Fruit fly (Drosophila melanogaster) whole organism, embryonic: ENCODE measurements around the gene Jarid2.

Source experiments
- Ada2b ChIP-seq: fragments of 200-800 bp; sonication (Bioruptor generic); IDR thresholded peaks from 2 replicates; pipeline ENCODE4 v1.3.6; 2022; ENCODE audit warnings: missing biosample characterization, missing genetic modification characterization
- Atf6 ChIP-seq: fragments of 200-800 bp; sonication (Bioruptor generic); IDR thresholded peaks from 2 replicates; pipeline ENCODE4 v1.3.6; 2022; ENCODE audit warnings: missing biosample characterization, missing genetic modification characterization
- CG10209 ChIP-seq: fragments of 200-800 bp; sonication (Bioruptor generic); optimal IDR thresholded peaks from 3 replicates; lab custom pipeline; 2017; ENCODE audit warnings: missing biosample characterization, mild to moderate bottlenecking, missing genetic modification characterization, missing genetic modification reagents
- CG10267 ChIP-seq: fragments of 200-800 bp; sonication (Bioruptor generic); optimal IDR thresholded peaks from 2 replicates; lab custom pipeline; 2018; ENCODE audit warnings: missing biosample characterization, mild to moderate bottlenecking, missing genetic modification characterization, moderate library complexity
- CG10565 ChIP-seq: fragments of 200-800 bp; sonication (Bioruptor generic); optimal IDR thresholded peaks from 3 replicates; lab custom pipeline; 2016; ENCODE audit warnings: missing biosample characterization, mild to moderate bottlenecking, missing genetic modification characterization
- CG12391 ChIP-seq: fragments of 200-800 bp; sonication (Bioruptor generic); optimal IDR thresholded peaks from 3 replicates; lab custom pipeline; 2018; ENCODE audit warnings: missing biosample characterization, mild to moderate bottlenecking, missing genetic modification characterization, moderate library complexity
- CG12769 ChIP-seq: fragments of 200-800 bp; sonication (Bioruptor generic); optimal IDR thresholded peaks from 2 replicates; lab custom pipeline; 2019; ENCODE audit warnings: missing biosample characterization, mild to moderate bottlenecking, missing genetic modification characterization, moderate library complexity
- CG14050 ChIP-seq: fragments of 200-800 bp; sonication (Bioruptor generic); IDR thresholded peaks from 3 replicates; pipeline ENCODE4 v1.3.6; 2022; ENCODE audit warnings: missing biosample characterization, missing genetic modification characterization
- CG17829 ChIP-seq: fragments of 200-800 bp; optimal IDR thresholded peaks from 2 replicates; lab custom pipeline; 2019; ENCODE audit warnings: missing biosample characterization, mild to moderate bottlenecking, missing genetic modification characterization, moderate library complexity
- CG30020 ChIP-seq: fragments of 200-800 bp; optimal IDR thresholded peaks from 2 replicates; lab custom pipeline; 2019; ENCODE audit warnings: missing biosample characterization, mild to moderate bottlenecking, missing genetic modification characterization, moderate library complexity
- CG30431 ChIP-seq: fragments of 200-800 bp; sonication (Bioruptor generic); optimal IDR thresholded peaks from 2 replicates; lab custom pipeline; 2017; ENCODE audit warnings: missing biosample characterization, missing genetic modification characterization
- CG32767 ChIP-seq: fragments of 200-800 bp; sonication (Bioruptor generic); IDR thresholded peaks from 2 replicates; pipeline ENCODE4 v1.3.6; 2022; ENCODE audit warnings: missing biosample characterization, missing genetic modification characterization
- CG42726 ChIP-seq: fragments of 200-800 bp; sonication (Bioruptor generic); IDR thresholded peaks from 2 replicates; pipeline ENCODE4 v1.3.6; 2022; ENCODE audit warnings: missing biosample characterization, missing genetic modification characterization; ENCODE audit not compliant: partially characterized antibody
- CG8765 ChIP-seq: fragments of 200-800 bp; sonication (Bioruptor generic); IDR thresholded peaks from 2 replicates; pipeline ENCODE4 v1.3.6; 2022; ENCODE audit warnings: missing biosample characterization, missing genetic modification characterization
- CG8924 ChIP-seq: fragments of 200-800 bp; optimal IDR thresholded peaks from 3 replicates; lab custom pipeline; 2019; ENCODE audit warnings: missing biosample characterization, mild to moderate bottlenecking, missing genetic modification characterization, moderate library complexity
- Camta ChIP-seq: fragments of 200-800 bp; sonication (Bioruptor generic); optimal IDR thresholded peaks from 2 replicates; lab custom pipeline; 2016; ENCODE audit warnings: missing biosample characterization, missing genetic modification characterization
- ERR ChIP-seq: fragments of 200-800 bp; sonication (Bioruptor generic); optimal IDR thresholded peaks from 2 replicates; lab custom pipeline; 2016; ENCODE audit warnings: missing biosample characterization, missing genetic modification characterization
- Fer2 ChIP-seq: fragments of 200-800 bp; sonication (Bioruptor generic); optimal IDR thresholded peaks from 2 replicates; lab custom pipeline; 2018; ENCODE audit warnings: missing biosample characterization, mild to moderate bottlenecking, missing genetic modification characterization, moderate library complexity
- Hsf ChIP-seq: fragments of 200-800 bp; sonication (Bioruptor generic); optimal IDR thresholded peaks from 3 replicates; lab custom pipeline; 2016; ENCODE audit warnings: missing biosample characterization, missing genetic modification characterization
- MESR4 ChIP-seq: fragments of 200-800 bp; sonication (Bioruptor generic); optimal IDR thresholded peaks from 2 replicates; lab custom pipeline; 2018; ENCODE audit warnings: missing biosample characterization, mild to moderate bottlenecking, missing genetic modification characterization, moderate library complexity
- NC2α ChIP-seq: fragments of 200-800 bp; sonication (Bioruptor generic); optimal IDR thresholded peaks from 2 replicates; lab custom pipeline; 2016; ENCODE audit warnings: missing biosample characterization, missing genetic modification characterization
- PHDP ChIP-seq: fragments of 200-800 bp; sonication (Bioruptor generic); optimal IDR thresholded peaks from 3 replicates; lab custom pipeline; 2018; ENCODE audit warnings: missing biosample characterization, mild to moderate bottlenecking, missing genetic modification characterization, moderate library complexity
- Ravus ChIP-seq: fragments of 200-800 bp; sonication (Bioruptor generic); IDR thresholded peaks from 2 replicates; pipeline ENCODE4 v1.3.6; 2022; ENCODE audit warnings: missing biosample characterization, missing genetic modification characterization
- Sin3A ChIP-seq: fragments of >200 bp; optimal IDR thresholded peaks from 2 replicates; lab custom pipeline; 2018
- Ssrp ChIP-seq: fragments of 200-800 bp; sonication (Bioruptor generic); optimal IDR thresholded peaks from 2 replicates; lab custom pipeline; 2018; ENCODE audit warnings: missing biosample characterization, mild to moderate bottlenecking, missing genetic modification characterization, moderate library complexity
- Vsx1 ChIP-seq: fragments of 200-800 bp; sonication (Bioruptor generic); optimal IDR thresholded peaks from 2 replicates; lab custom pipeline; 2017; ENCODE audit warnings: missing biosample characterization, mild to moderate bottlenecking, missing genetic modification characterization, missing genetic modification reagents
- Xrp1 ChIP-seq: fragments of 200-800 bp; sonication (Bioruptor generic); IDR thresholded peaks from 2 replicates; pipeline ENCODE4 v1.3.6; 2022; ENCODE audit warnings: missing biosample characterization, missing genetic modification characterization
- ac ChIP-seq: fragments of 200-800 bp; sonication (Bioruptor generic); optimal IDR thresholded peaks from 3 replicates; lab custom pipeline; 2017; ENCODE audit warnings: missing biosample characterization, mild to moderate bottlenecking, missing genetic modification characterization
- bigmax ChIP-seq: fragments of 200-800 bp; sonication (Bioruptor generic); optimal IDR thresholded peaks from 2 replicates; lab custom pipeline; 2018; ENCODE audit warnings: missing biosample characterization, mild to moderate bottlenecking, missing genetic modification characterization
- chm ChIP-seq: fragments of 200-800 bp; sonication (Bioruptor generic); IDR thresholded peaks from 2 replicates; pipeline ENCODE4 v1.3.6; 2022; ENCODE audit warnings: missing biosample characterization, missing genetic modification characterization
- chn ChIP-seq: fragments of 200-800 bp; sonication (Bioruptor generic); optimal IDR thresholded peaks from 2 replicates; lab custom pipeline; 2016; ENCODE audit warnings: missing biosample characterization, missing genetic modification characterization
- danr ChIP-seq: fragments of 200-800 bp; sonication (Bioruptor generic); IDR thresholded peaks from 2 replicates; pipeline ENCODE4 v1.3.6; 2022; ENCODE audit warnings: missing biosample characterization, missing genetic modification characterization
- gfzf ChIP-seq: fragments of 200-800 bp; sonication (Bioruptor generic); optimal IDR thresholded peaks from 2 replicates; lab custom pipeline; 2016; ENCODE audit warnings: missing biosample characterization, mild to moderate bottlenecking, missing genetic modification characterization, moderate library complexity
- gro ChIP-seq: fragments of 200-800 bp; sonication (Bioruptor generic); optimal IDR thresholded peaks from 2 replicates; lab custom pipeline; 2016; ENCODE audit warnings: missing biosample characterization, missing genetic modification characterization
- gsb-n ChIP-seq: fragments of 200-800 bp; sonication (Bioruptor generic); optimal IDR thresholded peaks from 3 replicates; lab custom pipeline; 2018; ENCODE audit warnings: missing biosample characterization, mild to moderate bottlenecking, missing genetic modification characterization
- ham ChIP-seq: fragments of 200-800 bp; sonication (Bioruptor generic); IDR thresholded peaks from 2 replicates; pipeline ENCODE4 v1.3.6; 2022; ENCODE audit warnings: missing biosample characterization, missing genetic modification characterization
- kay ChIP-seq: fragments of 200-800 bp; sonication (Bioruptor generic); optimal IDR thresholded peaks from 2 replicates; lab custom pipeline; 2016; ENCODE audit warnings: missing biosample characterization, missing genetic modification characterization
- klu ChIP-seq: fragments of 200-800 bp; sonication (Bioruptor generic); IDR thresholded peaks from 2 replicates; pipeline ENCODE4 v1.3.6; 2022; ENCODE audit warnings: missing biosample characterization, missing genetic modification characterization
- lola ChIP-seq, 3 experiments: fragments of >200 bp in 2 of 3; fragments of 200-800 bp in 1 of 3; sonication (Bioruptor generic) in 1 of 3; optimal IDR thresholded peaks; 2 replicates each; lab custom pipeline; 2017 to 2019; ENCODE audit warnings: missing biosample characterization in 3 of 3, missing genetic modification characterization in 3 of 3, mild to moderate bottlenecking in 1 of 3, moderate library complexity in 1 of 3
- luna ChIP-seq: fragments of 200-800 bp; sonication (Bioruptor generic); optimal IDR thresholded peaks from 2 replicates; lab custom pipeline; 2016; ENCODE audit warnings: missing biosample characterization, missing genetic modification characterization
- oc ChIP-seq: fragments of 200-800 bp; sonication (Bioruptor generic); optimal IDR thresholded peaks from 2 replicates; lab custom pipeline; 2018; ENCODE audit warnings: missing biosample characterization, mild to moderate bottlenecking, missing genetic modification characterization, moderate library complexity
- peb ChIP-seq: fragments of 200-800 bp; sonication (Bioruptor generic); IDR thresholded peaks from 2 replicates; pipeline ENCODE4 v1.3.6; 2022; ENCODE audit warnings: missing biosample characterization, missing genetic modification characterization
- pum ChIP-seq: fragments of 200-800 bp; sonication (Bioruptor generic); optimal IDR thresholded peaks from 2 replicates; lab custom pipeline; 2016; ENCODE audit warnings: missing biosample characterization, missing genetic modification characterization
- ranshi ChIP-seq: fragments of 200-800 bp; sonication (Bioruptor generic); IDR thresholded peaks from 2 replicates; pipeline ENCODE4 v1.3.6; 2022; ENCODE audit warnings: missing biosample characterization, missing genetic modification characterization
- schlank ChIP-seq: fragments of 200-800 bp; sonication (Bioruptor generic); optimal IDR thresholded peaks from 2 replicates; lab custom pipeline; 2018; ENCODE audit warnings: missing biosample characterization, mild to moderate bottlenecking, missing genetic modification characterization
- shn ChIP-seq: fragments of 200-800 bp; sonication (Bioruptor generic); optimal IDR thresholded peaks from 3 replicates; lab custom pipeline; 2016; ENCODE audit warnings: missing biosample characterization, missing genetic modification characterization
- slou ChIP-seq: fragments of 200-800 bp; sonication (Bioruptor generic); optimal IDR thresholded peaks from 3 replicates; lab custom pipeline; 2016; ENCODE audit warnings: missing biosample characterization, missing genetic modification characterization
- stc ChIP-seq: fragments of 200-800 bp; sonication (Bioruptor generic); IDR thresholded peaks from 2 replicates; pipeline ENCODE4 v1.3.6; 2022; ENCODE audit warnings: missing biosample characterization, missing genetic modification characterization
- tup ChIP-seq: fragments of 200-800 bp; sonication (Bioruptor generic); optimal IDR thresholded peaks from 2 replicates; lab custom pipeline; 2016; ENCODE audit warnings: missing biosample characterization, mild to moderate bottlenecking, missing genetic modification characterization, moderate library complexity
- z ChIP-seq: fragments of 200-800 bp; sonication (Bioruptor generic); IDR thresholded peaks from 3 replicates; pipeline ENCODE4 v1.3.6; 2022; ENCODE audit warnings: missing biosample characterization, missing genetic modification characterization
- zf30C ChIP-seq: fragments of 200-800 bp; sonication (Bioruptor generic); optimal IDR thresholded peaks from 3 replicates; lab custom pipeline; 2018; ENCODE audit warnings: missing biosample characterization, mild to moderate bottlenecking, missing genetic modification characterization

Gene Jarid2

DNA sequence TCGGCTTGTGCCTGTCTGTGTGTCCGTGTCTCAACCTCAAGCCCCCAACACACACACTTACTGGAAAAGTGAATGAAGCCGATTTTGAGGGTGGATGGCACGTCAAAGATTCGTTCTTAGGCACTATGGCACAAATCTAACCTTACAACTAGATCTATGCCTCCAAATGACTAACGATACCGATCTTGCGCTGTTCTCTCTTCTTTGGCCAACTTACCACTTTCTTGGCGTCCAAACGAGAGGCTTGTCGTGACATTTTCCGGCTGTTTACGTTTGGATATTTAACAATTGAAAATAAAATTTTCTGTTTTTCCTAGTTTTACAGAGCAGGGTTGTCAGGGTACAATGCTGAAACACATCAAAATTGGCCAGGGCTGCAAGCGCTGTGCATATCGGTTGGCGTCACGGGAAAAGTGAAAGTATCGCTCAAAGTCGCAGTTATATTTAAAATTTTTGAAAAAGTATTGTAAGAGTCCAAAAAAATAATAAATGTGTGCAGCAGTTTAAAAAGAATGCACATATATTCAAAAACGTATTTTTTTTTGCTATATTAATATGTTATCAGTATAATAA, 34.8 kb upstream of the Jarid2 start, which contains the start of the genes Bet3 and Nf-YA (continued):
- TF ChIP-seq gro (GFP tag; lab: Kevin White, UChicago) (no peak), oc (no peak), danr (no peak), gsb-n (peak; percentile 26), Fer2 (tag; lab: Kevin White, UChicago) (no peak), Hsf (GFP tag; lab: Kevin White, UChicago) (peak; percentile 60), ERR (GFP tag; lab: Kevin White, UChicago) (no peak), CG12769 (tag; lab: Kevin White, UChicago) (peak; percentile 43), CG42726 (GFP tag; lab: Robert Waterston, UW) (peak; percentile 86), ham (no peak), CG14050 (GFP tag; lab: Robert Waterston, UW) (no peak; the same call in 2 of the 3 replicates), Sin3A (lab: Kevin White, UChicago) (peak; percentile 38), Atf6 (GFP tag; lab: Robert Waterston, UW) (0 out of 2 replicates have a peak, but pooled peaks have one; percentile 16), zf30C (GFP tag; lab: Kevin White, UChicago) (no peak), ranshi (GFP tag; lab: Robert Waterston, UW) (peak; percentile 32; the same call in 1 of the 2 replicates), bigmax (GFP tag; lab: Kevin White, UChicago) (peak; percentile 89), kay (GFP tag; lab: Kevin White, UChicago) (no peak), schlank (tag; lab: Kevin White, UChicago) (no peak), gfzf (GFP tag; lab: Kevin White, UChicago) (peak; percentile 54), CG8765 (GFP tag; lab: Robert Waterston, UW) (no peak), CG32767 (GFP tag; lab: Robert Waterston, UW) (no peak), ac (GFP tag; lab: Kevin White, UChicago) (no peak), CG10565 (GFP tag; lab: Kevin White, UChicago) (no peak), PHDP (tag; lab: Kevin White, UChicago) (no peak), klu (GFP tag; lab: Robert Waterston, UW) (no peak), tup (GFP tag; lab: Kevin White, UChicago) (no peak), CG10209 (peak; percentile 36), CG17829 (peak; percentile 52), pum (peak; percentile 76), MESR4 (GFP tag; lab: Kevin White, UChicago) (peak; percentile 92), Ravus (GFP tag; lab: Robert Waterston, UW) (no peak), CG10267 (tag; lab: Kevin White, UChicago) (peak; percentile 56), luna (peak; percentile 77), shn (peak; percentile 29), slou (GFP tag; lab: Kevin White, UChicago) (peak; percentile 41), CG12391 (tag; lab: Kevin White, UChicago) (peak; percentile 71), chm (GFP tag; lab: Robert Waterston, UW) (peak; percentile 53; the same call in 1 of the 2 replicates), Vsx1 (GFP tag; lab: Kevin White, UChicago) (no peak), lola (GFP tag; optimal IDR thresholded peaks at IDR 0.05; lab: Kevin White, UChicago) (peak in 1 of 3 experiments; percentile 9), stc (GFP tag; lab: Robert Waterston, UW) (no peak), CG30020 (tag; lab: Kevin White, UChicago) (peak; percentile 68), Camta (GFP tag; lab: Kevin White, UChicago) (peak; percentile 53), CG8924 (tag; lab: Kevin White, UChicago) (peak; percentile 5), NC2α (GFP tag; lab: Kevin White, UChicago) (no peak), Ada2b (GFP tag; lab: Robert Waterston, UW) (peak; percentile 47; the same call in 1 of the 2 replicates), Xrp1 (peak; percentile 37; the same call in 1 of the 2 replicates), Ssrp (tag; lab: Kevin White, UChicago) (peak; percentile 44), z (GFP tag; lab: Robert Waterston, UW) (no peak), CG30431 (GFP tag; lab: Kevin White, UChicago) (peak; percentile 3), chn (peak; percentile 66), peb (GFP tag; lab: Robert Waterston, UW) (no peak)
